Worm (Caenorhabditis elegans) whole organism, L4 larva: ENCODE measurements around the gene F59A2.5.

ENCODE experiments used
- F26F4.8 ChIP-seq: fragments of 200-800 bp; sonication (Bioruptor generic); conservative IDR thresholded peaks from 2 replicates; pipeline ENCODE4 v1.3.6; 2022; ENCODE audit warnings: missing genetic modification characterization, missing compliant biosample characterization
- egl-27 ChIP-seq: sonication (generic microtip); optimal IDR thresholded peaks from 3 replicates; lab custom pipeline; 2017; ENCODE audit warnings: missing biosample characterization, missing genetic modification reagents, missing genetic modification characterization
- lin-29 ChIP-seq: fragments of 200-800 bp; sonication (Bioruptor generic); IDR thresholded peaks from 2 replicates; pipeline ENCODE4 v1.3.6; 2022; ENCODE audit warnings: missing genetic modification reagents, missing genetic modification characterization, missing compliant biosample characterization
- lin-39 ChIP-seq: fragments of 150-350 bp; optimal IDR thresholded peaks from 2 replicates; lab custom pipeline; 2014; ENCODE audit warnings: missing biosample characterization, missing genetic modification reagents, missing genetic modification characterization
- mdl-1 ChIP-seq, 2 experiments: fragments of 150-350 bp in 1 of 2; sonication (generic microtip) in 1 of 2; optimal IDR thresholded peaks; 2 replicates each; lab custom pipeline; 2014 to 2017; ENCODE audit warnings: missing biosample characterization in 2 of 2, missing genetic modification characterization in 2 of 2
- nhr-6 ChIP-seq: fragments of 150-350 bp; optimal IDR thresholded peaks from 2 replicates; lab custom pipeline; 2014; ENCODE audit warnings: missing biosample characterization, missing genetic modification characterization
- pqm-1 ChIP-seq: sonication (generic microtip); optimal IDR thresholded peaks from 2 replicates; lab custom pipeline; 2017; ENCODE audit warnings: missing biosample characterization, missing genetic modification characterization

DNA sequence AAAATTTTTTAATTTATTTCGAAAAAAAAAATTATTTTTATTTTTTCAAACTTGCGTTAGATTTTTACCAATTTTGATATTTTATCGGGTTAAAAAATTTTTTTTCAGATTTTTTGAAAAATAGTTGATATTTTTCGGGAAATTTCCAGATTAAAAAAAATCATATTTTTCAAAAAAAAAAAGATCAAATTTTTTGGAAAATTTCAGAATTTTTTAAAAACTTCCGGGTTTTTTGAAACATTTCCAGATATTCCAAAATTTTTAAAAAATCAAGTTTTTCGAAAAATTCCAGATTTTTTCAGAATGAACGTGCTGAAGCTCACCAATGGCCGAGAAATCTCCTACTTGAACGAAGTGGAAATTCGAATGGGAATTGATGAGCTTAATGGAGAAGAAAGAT is 20.8 kb downstream of the F59A2.5 start, which contains the start of gene metl-18:
- TF ChIP-seq pqm-1 (tag; lab: Kevin White, UChicago) (no peak), nhr-6 (tag; lab: Kevin White, UChicago) (no peak), F26F4.8 (GFP tag; lab: Robert Waterston, UW) (no peak), mdl-1 (tag; optimal IDR thresholded peaks at IDR 0.05; lab: Kevin White, UChicago) (no peak), egl-27 (tag; lab: Kevin White, UChicago) (no peak), lin-29 (GFP tag; lab: Robert Waterston, UW) (no peak), lin-39 (tag; lab: Kevin White, UChicago) (no peak)
